Fruit fly (Drosophila melanogaster): ENCODE data around the gene CG43095.

- no peak for TF ChIP-seq CG8478 (optimal IDR thresholded peaks at IDR 0.05)
- no peak for TF ChIP-seq EcR (GFP tag; optimal IDR thresholded peaks at IDR 0.05)
- no peak for TF ChIP-seq psq (optimal IDR thresholded peaks at IDR 0.05)
Measured at dm6 chr3R:22770207-22770606, 1.4 kb downstream of the CG43095 start, which contains the start of gene CG43093.
